Fruit fly (Drosophila melanogaster) whole organism, embryonic: Measurements from ENCODE around the gene Gr93a.

Experiments used
- Atf-2 ChIP-seq: fragments of 200-800 bp; sonication (Bioruptor generic); optimal IDR thresholded peaks from 2 replicates; lab custom pipeline; 2016; ENCODE audit warnings: missing biosample characterization, missing genetic modification characterization
- B-H1 ChIP-seq: fragments of 200-800 bp; sonication (Bioruptor generic); IDR thresholded peaks from 3 replicates; pipeline ENCODE4 v1.3.6; 2022; ENCODE audit warnings: missing biosample characterization, missing genetic modification characterization
- B-H2 ChIP-seq: fragments of 200-800 bp; sonication (Bioruptor generic); optimal IDR thresholded peaks from 2 replicates; lab custom pipeline; 2018; ENCODE audit warnings: missing biosample characterization, mild to moderate bottlenecking, missing genetic modification characterization
- C15 ChIP-seq: fragments of 200-800 bp; sonication (Bioruptor generic); IDR thresholded peaks from 3 replicates; pipeline ENCODE4 v1.3.6; 2022; ENCODE audit warnings: missing biosample characterization, missing genetic modification characterization
- CG10321 ChIP-seq: fragments of 200-800 bp; sonication (Bioruptor generic); IDR thresholded peaks from 2 replicates; pipeline ENCODE4 v1.3.6; 2022; ENCODE audit warnings: missing biosample characterization, missing genetic modification characterization
- CG12104 ChIP-seq: fragments of 200-800 bp; sonication (Bioruptor generic); optimal IDR thresholded peaks from 3 replicates; lab custom pipeline; 2016; ENCODE audit warnings: missing biosample characterization, missing genetic modification characterization
- CG14710 ChIP-seq: fragments of 200-800 bp; sonication (Bioruptor generic); optimal IDR thresholded peaks from 3 replicates; lab custom pipeline; 2019; ENCODE audit warnings: missing biosample characterization, mild to moderate bottlenecking, missing genetic modification characterization, moderate library complexity
- CG1529 ChIP-seq: fragments of 200-800 bp; sonication (Bioruptor generic); optimal IDR thresholded peaks from 3 replicates; lab custom pipeline; 2018; ENCODE audit warnings: missing biosample characterization, missing genetic modification characterization
- CG15514 ChIP-seq: fragments of 200-800 bp; sonication (Bioruptor generic); optimal IDR thresholded peaks from 3 replicates; lab custom pipeline; 2017; ENCODE audit warnings: missing biosample characterization, missing genetic modification characterization, mild to moderate bottlenecking, moderate library complexity, missing genetic modification reagents
- CG17385 ChIP-seq: fragments of 200-800 bp; sonication (Bioruptor generic); optimal IDR thresholded peaks from 3 replicates; lab custom pipeline; 2018; ENCODE audit warnings: missing biosample characterization, mild to moderate bottlenecking, missing genetic modification characterization
- CG32532 ChIP-seq: fragments of 200-800 bp; sonication (Bioruptor generic); IDR thresholded peaks from 2 replicates; pipeline ENCODE4 v1.3.6; 2022; ENCODE audit warnings: missing biosample characterization, missing genetic modification characterization
- CG3407 ChIP-seq: fragments of 200-800 bp; sonication (Bioruptor generic); optimal IDR thresholded peaks from 2 replicates; lab custom pipeline; 2018; ENCODE audit warnings: missing biosample characterization, mild to moderate bottlenecking, missing genetic modification characterization
- CG3726 ChIP-seq: fragments of 200-800 bp; sonication (Bioruptor generic); IDR thresholded peaks from 3 replicates; pipeline ENCODE4, ENCODE4 v1.3.6; 2022; ENCODE audit warnings: missing biosample characterization, missing genetic modification characterization
- CG4282 ChIP-seq: fragments of 200-800 bp; sonication (Bioruptor generic); optimal IDR thresholded peaks from 2 replicates; lab custom pipeline; 2016; ENCODE audit warnings: missing biosample characterization, missing genetic modification characterization
- CG4360 ChIP-seq: fragments of 200-800 bp; sonication (Bioruptor generic); IDR thresholded peaks from 2 replicates; pipeline ENCODE4 v1.3.6; 2022; ENCODE audit warnings: missing biosample characterization, missing genetic modification characterization
- CG6254 ChIP-seq: fragments of 200-800 bp; sonication (Bioruptor generic); optimal IDR thresholded peaks from 3 replicates; lab custom pipeline; 2017; ENCODE audit warnings: mild to moderate bottlenecking, missing biosample characterization, missing genetic modification reagents, missing genetic modification characterization
- CG6791 ChIP-seq: fragments of 200-800 bp; sonication (Bioruptor generic); IDR thresholded peaks from 3 replicates; pipeline ENCODE4 v1.3.6; 2022; ENCODE audit warnings: missing biosample characterization, missing genetic modification characterization; ENCODE audit not compliant: partially characterized antibody
- CG7271 ChIP-seq: fragments of 200-800 bp; sonication (Bioruptor generic); optimal IDR thresholded peaks from 2 replicates; lab custom pipeline; 2018; ENCODE audit warnings: missing biosample characterization, mild to moderate bottlenecking, missing genetic modification characterization, moderate library complexity
- CG7556 ChIP-seq: fragments of 200-800 bp; sonication (Bioruptor generic); optimal IDR thresholded peaks from 2 replicates; lab custom pipeline; 2017; ENCODE audit warnings: missing biosample characterization, mild to moderate bottlenecking, missing genetic modification characterization
- CG7745 ChIP-seq: fragments of 200-800 bp; sonication (Bioruptor generic); optimal IDR thresholded peaks from 2 replicates; lab custom pipeline; 2018; ENCODE audit warnings: missing biosample characterization, mild to moderate bottlenecking, missing genetic modification characterization, moderate library complexity
- CG8388 ChIP-seq: fragments of 200-800 bp; sonication (Bioruptor generic); optimal IDR thresholded peaks from 2 replicates; lab custom pipeline; 2019; ENCODE audit warnings: missing biosample characterization, mild to moderate bottlenecking, missing genetic modification characterization, moderate library complexity
- CG8924 ChIP-seq: fragments of 200-800 bp; optimal IDR thresholded peaks from 3 replicates; lab custom pipeline; 2019; ENCODE audit warnings: missing biosample characterization, mild to moderate bottlenecking, missing genetic modification characterization, moderate library complexity
- CG9609 ChIP-seq: fragments of 200-800 bp; sonication (Bioruptor generic); optimal IDR thresholded peaks from 3 replicates; lab custom pipeline; 2016; ENCODE audit warnings: missing biosample characterization, missing genetic modification characterization
- Ets97D ChIP-seq: fragments of 200-800 bp; sonication (Bioruptor generic); optimal IDR thresholded peaks from 3 replicates; lab custom pipeline; 2016; ENCODE audit warnings: missing biosample characterization, missing genetic modification characterization
- Fer2 ChIP-seq: fragments of 200-800 bp; sonication (Bioruptor generic); optimal IDR thresholded peaks from 2 replicates; lab custom pipeline; 2018; ENCODE audit warnings: missing biosample characterization, mild to moderate bottlenecking, missing genetic modification characterization, moderate library complexity
- Hand ChIP-seq: fragments of 200-800 bp; sonication (Bioruptor generic); optimal IDR thresholded peaks from 2 replicates; lab custom pipeline; 2017; ENCODE audit warnings: mild to moderate bottlenecking, missing biosample characterization, missing genetic modification reagents, missing genetic modification characterization
- Hr39 ChIP-seq: fragments of >200 bp; optimal IDR thresholded peaks from 2 replicates; lab custom pipeline; 2017
- NC2α ChIP-seq: fragments of 200-800 bp; sonication (Bioruptor generic); optimal IDR thresholded peaks from 2 replicates; lab custom pipeline; 2016; ENCODE audit warnings: missing biosample characterization, missing genetic modification characterization
- Neu2 ChIP-seq: fragments of 200-800 bp; sonication (Bioruptor generic); optimal IDR thresholded peaks from 3 replicates; lab custom pipeline; 2016; ENCODE audit warnings: missing biosample characterization, missing genetic modification characterization, borderline replicate concordance
- Pdp1 ChIP-seq, 2 experiments: fragments of 200-800 bp; sonication (Bioruptor generic); optimal IDR thresholded peaks; 3 replicates each; lab custom pipeline; 2016; ENCODE audit warnings: missing biosample characterization in 2 of 2, missing genetic modification characterization in 2 of 2, mild to moderate bottlenecking in 1 of 2, moderate library complexity in 1 of 2
- Poxn ChIP-seq: fragments of 200-800 bp; sonication (Bioruptor generic); IDR thresholded peaks from 2 replicates; pipeline ENCODE4 v1.3.6; 2022; ENCODE audit warnings: missing biosample characterization, missing genetic modification characterization
- Ssrp ChIP-seq: fragments of 200-800 bp; sonication (Bioruptor generic); optimal IDR thresholded peaks from 2 replicates; lab custom pipeline; 2018; ENCODE audit warnings: missing biosample characterization, mild to moderate bottlenecking, missing genetic modification characterization, moderate library complexity
- bigmax ChIP-seq: fragments of 200-800 bp; sonication (Bioruptor generic); optimal IDR thresholded peaks from 2 replicates; lab custom pipeline; 2018; ENCODE audit warnings: missing biosample characterization, mild to moderate bottlenecking, missing genetic modification characterization
- cg ChIP-seq: fragments of 200-800 bp; sonication (Bioruptor generic); optimal IDR thresholded peaks from 3 replicates; lab custom pipeline; 2019; ENCODE audit warnings: missing biosample characterization, mild to moderate bottlenecking, missing genetic modification characterization, moderate library complexity
- cwo ChIP-seq: fragments of 200-800 bp; sonication (Bioruptor generic); optimal IDR thresholded peaks from 3 replicates; lab custom pipeline; 2017; ENCODE audit warnings: missing biosample characterization, missing genetic modification characterization, mild to moderate bottlenecking, moderate library complexity, missing genetic modification reagents
- dimm ChIP-seq: fragments of 200-800 bp; sonication (Bioruptor generic); IDR thresholded peaks from 2 replicates; pipeline ENCODE4 v1.3.6; 2022; ENCODE audit warnings: missing biosample characterization, missing genetic modification characterization
- exex ChIP-seq: fragments of 200-800 bp; sonication (Bioruptor generic); optimal IDR thresholded peaks from 4 replicates; lab custom pipeline; 2018; ENCODE audit warnings: missing biosample characterization, mild to moderate bottlenecking, missing genetic modification characterization, moderate library complexity
- fd3F ChIP-seq: fragments of 200-800 bp; sonication (Bioruptor generic); optimal IDR thresholded peaks from 2 replicates; lab custom pipeline; 2018; ENCODE audit warnings: missing biosample characterization, mild to moderate bottlenecking, missing genetic modification characterization, moderate library complexity
- fd96Cb ChIP-seq: fragments of 200-800 bp; sonication (Bioruptor generic); optimal IDR thresholded peaks from 2 replicates; lab custom pipeline; 2018; ENCODE audit warnings: missing biosample characterization, mild to moderate bottlenecking, missing genetic modification characterization, moderate library complexity
- grn ChIP-seq: fragments of 200-800 bp; sonication (Bioruptor generic); optimal IDR thresholded peaks from 3 replicates; lab custom pipeline; 2017; ENCODE audit warnings: missing biosample characterization, missing genetic modification characterization
- gro ChIP-seq: fragments of 200-800 bp; sonication (Bioruptor generic); optimal IDR thresholded peaks from 2 replicates; lab custom pipeline; 2016; ENCODE audit warnings: missing biosample characterization, missing genetic modification characterization
- jumu ChIP-seq: fragments of 200-800 bp; sonication (Bioruptor generic); optimal IDR thresholded peaks from 3 replicates; lab custom pipeline; 2016; ENCODE audit warnings: missing biosample characterization, missing genetic modification characterization
- lov ChIP-seq, 2 experiments: fragments of 200-800 bp in 1 of 2; fragments of >200 bp in 1 of 2; sonication (Bioruptor generic) in 1 of 2; IDR thresholded peaks in 1 of 2; optimal IDR thresholded peaks in 1 of 2; 2 replicates in 1 of 2; 3 replicates in 1 of 2; pipeline versions ENCODE4 v1.3.6 to Lab custom; 2017 to 2022; ENCODE audit warnings: missing biosample characterization in 1 of 2, missing genetic modification characterization in 1 of 2
- mirr ChIP-seq: fragments of 200-800 bp; sonication (Bioruptor generic); optimal IDR thresholded peaks from 3 replicates; lab custom pipeline; 2018; ENCODE audit warnings: missing biosample characterization, mild to moderate bottlenecking, missing genetic modification characterization
- onecut ChIP-seq: fragments of 200-800 bp; sonication (Bioruptor generic); IDR thresholded peaks from 2 replicates; pipeline ENCODE4 v1.3.6; 2022; ENCODE audit warnings: missing biosample characterization, missing genetic modification characterization
- p53 ChIP-seq: fragments of 200-800 bp; sonication (Bioruptor generic); optimal IDR thresholded peaks from 2 replicates; lab custom pipeline; 2016; ENCODE audit warnings: missing biosample characterization, missing genetic modification characterization
- pum ChIP-seq: fragments of 200-800 bp; sonication (Bioruptor generic); optimal IDR thresholded peaks from 2 replicates; lab custom pipeline; 2016; ENCODE audit warnings: missing biosample characterization, missing genetic modification characterization
- pzg ChIP-seq: fragments of 200-800 bp; sonication (Bioruptor generic); optimal IDR thresholded peaks from 3 replicates; lab custom pipeline; 2018; ENCODE audit warnings: missing biosample characterization, mild to moderate bottlenecking, missing genetic modification characterization, moderate library complexity
- slbo ChIP-seq: fragments of 200-800 bp; sonication (Bioruptor generic); IDR thresholded peaks from 2 replicates; pipeline ENCODE4 v1.3.6; 2022; ENCODE audit warnings: missing biosample characterization, missing genetic modification characterization

The Gr93a gene

dm6 chr3R:21862137-21862850 is 30.0 kb downstream of the Gr93a start (continued):
- TF ChIP-seq CG7556 (GFP tag; lab: Kevin White, UChicago) (peak; percentile 90), p53 (GFP tag; lab: Kevin White, UChicago) (no peak), exex (tag; lab: Kevin White, UChicago) (no peak), Hand (GFP tag; lab: Kevin White, UChicago) (peak; percentile 25), fd3F (GFP tag; lab: Kevin White, UChicago) (no peak), Fer2 (tag; lab: Kevin White, UChicago) (no peak), lov (optimal IDR thresholded peaks at IDR 0.05; lab: Kevin White, UChicago) (no peak), lov (GFP tag; IDR thresholded peaks at IDR 0.05; lab: Robert Waterston, UW) (0 out of 3 replicates have a peak, but pooled peaks have one; percentile 6), CG4360 (GFP tag; lab: Robert Waterston, UW) (no peak; the same call in 1 of the 2 replicates), cwo (no peak), CG32532 (no peak), pum (GFP tag; lab: Kevin White, UChicago) (peak; percentile 69), CG7271 (tag; lab: Kevin White, UChicago) (no peak), dimm (GFP tag; lab: Robert Waterston, UW) (peak; percentile 74), cg (no peak), CG8388 (GFP tag; lab: Kevin White, UChicago) (peak; percentile 95), CG1529 (GFP tag; lab: Kevin White, UChicago) (peak; percentile 86), CG7745 (no peak), Hr39 (lab: Kevin White, UChicago) (no peak), mirr (GFP tag; lab: Kevin White, UChicago) (no peak), grn (no peak), pzg (GFP tag; lab: Kevin White, UChicago) (no peak), gro (no peak), Ets97D (GFP tag; lab: Kevin White, UChicago) (no peak), CG17385 (GFP tag; lab: Kevin White, UChicago) (peak; percentile 77), Ssrp (peak; percentile 89), CG3726 (GFP tag; lab: Robert Waterston, UW) (0 out of 3 replicates have a peak, but pooled peaks have one; percentile 59), bigmax (GFP tag; lab: Kevin White, UChicago) (no peak), CG10321 (GFP tag; lab: Robert Waterston, UW) (no peak), CG6791 (GFP tag; lab: Robert Waterston, UW) (no peak), Atf-2 (GFP tag; lab: Kevin White, UChicago) (peak; percentile 15), onecut (GFP tag; lab: Robert Waterston, UW) (peak; percentile 57), CG9609 (GFP tag; lab: Kevin White, UChicago) (no peak), B-H2 (no peak), Pdp1 (GFP tag; optimal IDR thresholded peaks at IDR 0.05; lab: Kevin White, UChicago) (peak in 1 of 2 experiments; percentile 74), Poxn (GFP tag; lab: Robert Waterston, UW) (no peak), CG6254 (GFP tag; lab: Kevin White, UChicago) (peak; percentile 63), NC2α (GFP tag; lab: Kevin White, UChicago) (no peak), CG12104 (GFP tag; lab: Kevin White, UChicago) (no peak), C15 (no peak), B-H1 (no peak), slbo (GFP tag; lab: Robert Waterston, UW) (no peak), jumu (GFP tag; lab: Kevin White, UChicago) (peak; percentile 38), CG14710 (peak; percentile 68), CG3407 (GFP tag; lab: Kevin White, UChicago) (peak; percentile 88), CG8924 (tag; lab: Kevin White, UChicago) (peak; percentile 84), Neu2 (GFP tag; lab: Kevin White, UChicago) (no peak), CG15514 (GFP tag; lab: Kevin White, UChicago) (no peak), fd96Cb (peak; percentile 75), CG4282 (GFP tag; lab: Kevin White, UChicago) (no peak)
